Fruit fly (Drosophila melanogaster) whole organism, embryonic: ENCODE results near the gene CG12640.

Experiments
- B-H1 ChIP-seq: fragments of 200-800 bp; sonication (Bioruptor generic); IDR thresholded peaks from 3 replicates; pipeline ENCODE4 v1.3.6; 2022; ENCODE audit warnings: missing biosample characterization, missing genetic modification characterization
- CG10209 ChIP-seq: fragments of 200-800 bp; sonication (Bioruptor generic); optimal IDR thresholded peaks from 3 replicates; lab custom pipeline; 2017; ENCODE audit warnings: missing biosample characterization, mild to moderate bottlenecking, missing genetic modification characterization, missing genetic modification reagents
- CG12769 ChIP-seq: fragments of 200-800 bp; sonication (Bioruptor generic); optimal IDR thresholded peaks from 2 replicates; lab custom pipeline; 2019; ENCODE audit warnings: missing biosample characterization, mild to moderate bottlenecking, missing genetic modification characterization, moderate library complexity
- CG13624 ChIP-seq: fragments of 200-800 bp; sonication (Bioruptor generic); optimal IDR thresholded peaks from 2 replicates; lab custom pipeline; 2016; ENCODE audit warnings: missing biosample characterization, missing genetic modification characterization
- CG14014 ChIP-seq: fragments of 200-800 bp; sonication (Bioruptor generic); IDR thresholded peaks from 2 replicates; pipeline ENCODE4 v1.3.6; 2022; ENCODE audit warnings: missing biosample characterization, missing genetic modification characterization
- CG14667 ChIP-seq: fragments of 200-800 bp; sonication (Bioruptor generic); IDR thresholded peaks from 2 replicates; pipeline ENCODE4 v1.3.6; 2022; ENCODE audit warnings: missing biosample characterization, missing genetic modification characterization
- CG15269 ChIP-seq: fragments of 200-800 bp; sonication (Bioruptor generic); optimal IDR thresholded peaks from 2 replicates; lab custom pipeline; 2018; ENCODE audit warnings: missing biosample characterization, mild to moderate bottlenecking, missing genetic modification characterization, moderate library complexity
- CG1602 ChIP-seq: fragments of 200-800 bp; sonication (Bioruptor generic); optimal IDR thresholded peaks from 3 replicates; lab custom pipeline; 2016; ENCODE audit warnings: missing biosample characterization, missing genetic modification characterization
- CG17385 ChIP-seq: fragments of 200-800 bp; sonication (Bioruptor generic); optimal IDR thresholded peaks from 3 replicates; lab custom pipeline; 2018; ENCODE audit warnings: missing biosample characterization, mild to moderate bottlenecking, missing genetic modification characterization
- CG17612 ChIP-seq: fragments of 200-800 bp; sonication (Bioruptor generic); IDR thresholded peaks from 2 replicates; pipeline ENCODE4 v1.3.6; 2022; ENCODE audit warnings: missing biosample characterization, missing genetic modification characterization
- CG17802 ChIP-seq: fragments of 200-800 bp; sonication (Bioruptor generic); optimal IDR thresholded peaks from 2 replicates; lab custom pipeline; 2018; ENCODE audit warnings: missing biosample characterization, mild to moderate bottlenecking, missing genetic modification characterization, moderate library complexity
- CG2116 ChIP-seq: fragments of 200-800 bp; sonication (Bioruptor generic); optimal IDR thresholded peaks from 3 replicates; lab custom pipeline; 2018; ENCODE audit warnings: missing biosample characterization, mild to moderate bottlenecking, missing genetic modification characterization
- CG31224 ChIP-seq: fragments of 200-800 bp; sonication (Bioruptor generic); IDR thresholded peaks from 2 replicates; pipeline ENCODE4 v1.3.6; 2022; ENCODE audit warnings: missing biosample characterization, missing genetic modification characterization
- CG31365 ChIP-seq: fragments of 200-800 bp; sonication (Bioruptor generic); optimal IDR thresholded peaks from 2 replicates; lab custom pipeline; 2018; ENCODE audit warnings: missing biosample characterization, mild to moderate bottlenecking, missing genetic modification characterization
- CG32767 ChIP-seq: fragments of 200-800 bp; sonication (Bioruptor generic); IDR thresholded peaks from 2 replicates; pipeline ENCODE4 v1.3.6; 2022; ENCODE audit warnings: missing biosample characterization, missing genetic modification characterization
- CG3281 ChIP-seq: fragments of 200-800 bp; sonication (Bioruptor generic); optimal IDR thresholded peaks from 3 replicates; lab custom pipeline; 2017; ENCODE audit warnings: missing biosample characterization, mild to moderate bottlenecking, missing genetic modification characterization
- CG3407 ChIP-seq: fragments of 200-800 bp; sonication (Bioruptor generic); optimal IDR thresholded peaks from 2 replicates; lab custom pipeline; 2018; ENCODE audit warnings: missing biosample characterization, mild to moderate bottlenecking, missing genetic modification characterization
- CG5180 ChIP-seq: fragments of 200-800 bp; sonication (Bioruptor generic); optimal IDR thresholded peaks from 3 replicates; lab custom pipeline; 2017; ENCODE audit warnings: missing biosample characterization, missing genetic modification characterization, mild to moderate bottlenecking, moderate library complexity, missing genetic modification reagents
- CG6765 ChIP-seq: fragments of 200-800 bp; sonication (Bioruptor generic); optimal IDR thresholded peaks from 3 replicates; lab custom pipeline; 2017; ENCODE audit warnings: missing biosample characterization, mild to moderate bottlenecking, missing genetic modification characterization
- CG7556 ChIP-seq: fragments of 200-800 bp; sonication (Bioruptor generic); optimal IDR thresholded peaks from 2 replicates; lab custom pipeline; 2017; ENCODE audit warnings: missing biosample characterization, mild to moderate bottlenecking, missing genetic modification characterization
- CG7839 ChIP-seq: fragments of 200-800 bp; sonication (Bioruptor generic); optimal IDR thresholded peaks from 3 replicates; lab custom pipeline; 2018; ENCODE audit warnings: missing biosample characterization, mild to moderate bottlenecking, missing genetic modification characterization, moderate library complexity
- CG8944 ChIP-seq: fragments of 200-800 bp; sonication (Bioruptor generic); optimal IDR thresholded peaks from 3 replicates; lab custom pipeline; 2016; ENCODE audit warnings: missing biosample characterization, missing genetic modification characterization
- CG9817 ChIP-seq: fragments of 200-800 bp; sonication (Bioruptor generic); optimal IDR thresholded peaks from 2 replicates; lab custom pipeline; 2018; ENCODE audit warnings: missing biosample characterization, mild to moderate bottlenecking, missing genetic modification characterization, moderate library complexity
- CoRest ChIP-seq: fragments of 200-800 bp; sonication (Bioruptor generic); optimal IDR thresholded peaks from 3 replicates; lab custom pipeline; 2018; ENCODE audit warnings: missing biosample characterization, mild to moderate bottlenecking, missing genetic modification characterization, moderate library complexity
- E2f1 ChIP-seq: fragments of 200-800 bp; sonication (Bioruptor generic); IDR thresholded peaks from 2 replicates; pipeline ENCODE4 v1.3.6; 2022; ENCODE audit warnings: missing biosample characterization, missing genetic modification characterization
- HHEX ChIP-seq: fragments of 200-800 bp; sonication (Bioruptor generic); optimal IDR thresholded peaks from 3 replicates; lab custom pipeline; 2017; ENCODE audit warnings: missing biosample characterization, mild to moderate bottlenecking, missing genetic modification characterization, missing genetic modification reagents
- Hr51 ChIP-seq, 2 experiments: fragments of 200-800 bp; sonication (Bioruptor generic); optimal IDR thresholded peaks; 2 replicates in 1 of 2; 3 replicates in 1 of 2; lab custom pipeline; 2016 to 2018; ENCODE audit warnings: missing biosample characterization in 2 of 2, missing genetic modification characterization in 2 of 2, mild to moderate bottlenecking in 1 of 2, moderate library complexity in 1 of 2
- Hsf ChIP-seq: fragments of 200-800 bp; sonication (Bioruptor generic); optimal IDR thresholded peaks from 3 replicates; lab custom pipeline; 2016; ENCODE audit warnings: missing biosample characterization, missing genetic modification characterization
- Neu2 ChIP-seq: fragments of 200-800 bp; sonication (Bioruptor generic); optimal IDR thresholded peaks from 3 replicates; lab custom pipeline; 2016; ENCODE audit warnings: missing biosample characterization, missing genetic modification characterization, borderline replicate concordance
- NfI ChIP-seq: fragments of 200-800 bp; sonication (Bioruptor generic); optimal IDR thresholded peaks from 3 replicates; lab custom pipeline; 2018; ENCODE audit warnings: missing biosample characterization, mild to moderate bottlenecking, missing genetic modification characterization, moderate library complexity
- Ptx1 ChIP-seq: fragments of 200-800 bp; sonication (Bioruptor generic); IDR thresholded peaks from 2 replicates; pipeline ENCODE4 v1.3.6; 2022; ENCODE audit warnings: missing biosample characterization, missing genetic modification characterization
- bab2 ChIP-seq: fragments of 200-800 bp; sonication (Bioruptor generic); optimal IDR thresholded peaks from 2 replicates; lab custom pipeline; 2016; ENCODE audit warnings: missing biosample characterization, missing genetic modification characterization
- cg ChIP-seq: fragments of 200-800 bp; sonication (Bioruptor generic); optimal IDR thresholded peaks from 3 replicates; lab custom pipeline; 2019; ENCODE audit warnings: missing biosample characterization, mild to moderate bottlenecking, missing genetic modification characterization, moderate library complexity
- dpn ChIP-seq, 2 experiments: fragments of 200-800 bp; sonication (Bioruptor generic); optimal IDR thresholded peaks; 3 replicates each; lab custom pipeline; 2016; ENCODE audit warnings: missing biosample characterization in 2 of 2, missing genetic modification characterization in 2 of 2
- en ChIP-seq: fragments of 200-800 bp; sonication (Bioruptor generic); optimal IDR thresholded peaks from 2 replicates; lab custom pipeline; 2016; ENCODE audit warnings: missing biosample characterization, missing genetic modification characterization
- gsb ChIP-seq: fragments of 200-800 bp; sonication (Bioruptor generic); IDR thresholded peaks from 2 replicates; pipeline ENCODE4 v1.3.6; 2022; ENCODE audit warnings: missing biosample characterization, missing genetic modification characterization
- lmd ChIP-seq: fragments of 200-800 bp; sonication (Bioruptor generic); IDR thresholded peaks from 2 replicates; pipeline ENCODE4 v1.3.6; 2022; ENCODE audit warnings: missing biosample characterization, missing genetic modification characterization
- nmo ChIP-seq: fragments of 200-800 bp; sonication (Bioruptor generic); optimal IDR thresholded peaks from 2 replicates; lab custom pipeline; 2018; ENCODE audit warnings: missing biosample characterization, mild to moderate bottlenecking, missing genetic modification characterization, moderate library complexity
- onecut ChIP-seq: fragments of 200-800 bp; sonication (Bioruptor generic); IDR thresholded peaks from 2 replicates; pipeline ENCODE4 v1.3.6; 2022; ENCODE audit warnings: missing biosample characterization, missing genetic modification characterization
- p53 ChIP-seq: fragments of 200-800 bp; sonication (Bioruptor generic); optimal IDR thresholded peaks from 2 replicates; lab custom pipeline; 2016; ENCODE audit warnings: missing biosample characterization, missing genetic modification characterization
- pan ChIP-seq, 4 experiments: fragments of >200 bp in 3 of 4; fragments of 200-800 bp in 1 of 4; sonication (Bioruptor generic) in 1 of 4; optimal IDR thresholded peaks in 3 of 4; IDR thresholded peaks in 1 of 4; 2 replicates each; pipeline versions ENCODE4 v1.3.6 to Lab custom; 2017 to 2022; ENCODE audit warnings: missing biosample characterization in 2 of 4, missing genetic modification characterization in 2 of 4, mixed read lengths in 1 of 4
- pho ChIP-seq: fragments of 200-800 bp; sonication (Bioruptor generic); optimal IDR thresholded peaks from 2 replicates; lab custom pipeline; 2016; ENCODE audit warnings: missing biosample characterization, missing genetic modification characterization
- phol ChIP-seq: fragments of 200-800 bp; sonication (Bioruptor generic); optimal IDR thresholded peaks from 3 replicates; lab custom pipeline; 2018; ENCODE audit warnings: missing biosample characterization, mild to moderate bottlenecking, missing genetic modification characterization, moderate library complexity
- ranshi ChIP-seq: fragments of 200-800 bp; sonication (Bioruptor generic); IDR thresholded peaks from 2 replicates; pipeline ENCODE4 v1.3.6; 2022; ENCODE audit warnings: missing biosample characterization, missing genetic modification characterization
- scrt ChIP-seq: fragments of 200-800 bp; sonication (Bioruptor generic); optimal IDR thresholded peaks from 2 replicates; lab custom pipeline; 2018; ENCODE audit warnings: missing biosample characterization, mild to moderate bottlenecking, missing genetic modification characterization, moderate library complexity
- so ChIP-seq: fragments of 200-800 bp; sonication (Bioruptor generic); IDR thresholded peaks from 3 replicates; pipeline ENCODE4 v1.3.6; 2022; ENCODE audit warnings: missing biosample characterization, missing genetic modification characterization
- sqz ChIP-seq: fragments of 200-800 bp; sonication (Bioruptor generic); optimal IDR thresholded peaks from 3 replicates; lab custom pipeline; 2018; ENCODE audit warnings: missing biosample characterization, mild to moderate bottlenecking, missing genetic modification characterization
- tap ChIP-seq: fragments of 200-800 bp; optimal IDR thresholded peaks from 3 replicates; lab custom pipeline; 2019; ENCODE audit warnings: missing biosample characterization, mild to moderate bottlenecking, missing genetic modification characterization, moderate library complexity
- tgo ChIP-seq: fragments of 200-800 bp; sonication (Bioruptor generic); IDR thresholded peaks from 3 replicates; pipeline ENCODE4 v1.3.6; 2022; ENCODE audit warnings: missing biosample characterization, missing genetic modification characterization

Gene CG12640

DNA sequence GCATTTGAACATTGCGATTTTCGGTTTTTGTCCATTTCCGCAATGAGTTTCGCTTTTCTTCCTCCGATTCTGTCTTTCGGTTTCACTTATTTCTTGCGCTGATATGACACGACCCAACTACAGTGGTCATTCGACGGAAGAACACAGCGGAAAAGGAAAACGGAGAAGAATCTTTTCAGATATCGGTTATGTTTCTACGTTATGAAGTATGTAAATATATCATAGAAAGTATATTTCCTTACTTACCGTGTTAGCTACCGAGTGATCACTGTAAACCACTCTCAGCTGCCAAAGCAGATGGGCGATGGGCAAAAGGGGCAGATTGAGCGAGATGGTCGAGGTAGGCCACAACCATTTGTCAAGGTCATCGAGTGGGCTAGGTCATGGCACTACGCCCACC is 44.9 kb downstream of the CG12640 start (continued):
- TF ChIP-seq CG7556 (peak; percentile 6), scrt (GFP tag; lab: Kevin White, UChicago) (no peak), CG1602 (GFP tag; lab: Kevin White, UChicago) (peak; percentile 3), HHEX (GFP tag; lab: Kevin White, UChicago) (peak; percentile 3), B-H1 (GFP tag; lab: Robert Waterston, UW) (no peak), p53 (GFP tag; lab: Kevin White, UChicago) (no peak), E2f1 (GFP tag; lab: Robert Waterston, UW) (peak; percentile 23; the same call in 1 of the 2 replicates), Neu2 (no peak), CG13624 (GFP tag; lab: Kevin White, UChicago) (peak; percentile 16), CG17385 (GFP tag; lab: Kevin White, UChicago) (peak; percentile 25), CG15269 (tag; lab: Kevin White, UChicago) (peak; percentile 59), gsb (GFP tag; lab: Robert Waterston, UW) (peak; percentile 17; the same call in 1 of the 2 replicates), Ptx1 (peak; percentile 54), CG31224 (GFP tag; lab: Robert Waterston, UW) (0 out of 2 replicates have a peak, but pooled peaks have one; percentile 25), NfI (GFP tag; lab: Kevin White, UChicago) (peak; percentile 31), CG2116 (GFP tag; lab: Kevin White, UChicago) (no peak), CG6765 (no peak), CG17802 (tag; lab: Kevin White, UChicago) (peak; percentile 11), CG17612 (GFP tag; lab: Robert Waterston, UW) (0 out of 2 replicates have a peak, but pooled peaks have one; percentile 30), CG8944 (GFP tag; lab: Kevin White, UChicago) (peak; percentile 21), sqz (GFP tag; lab: Kevin White, UChicago) (no peak), CG3281 (peak; percentile 51), nmo (GFP tag; lab: Kevin White, UChicago) (peak; percentile 23), Hsf (peak; percentile 45), CG7839 (peak; percentile 66), CG14014 (GFP tag; lab: Robert Waterston, UW) (peak; percentile 54), dpn (GFP tag; optimal IDR thresholded peaks at IDR 0.05; lab: Kevin White, UChicago) (peak; percentile 10 to 52), bab2 (GFP tag; lab: Kevin White, UChicago) (peak; percentile 58), onecut (GFP tag; lab: Robert Waterston, UW) (no peak), CG10209 (GFP tag; lab: Kevin White, UChicago) (peak; percentile 6), CG9817 (tag; lab: Kevin White, UChicago) (peak; percentile 63), tgo (GFP tag; lab: Robert Waterston, UW) (peak; percentile 56; the same call in 2 of the 3 replicates), CG12769 (tag; lab: Kevin White, UChicago) (peak; percentile 76), Hr51 (GFP tag; optimal IDR thresholded peaks at IDR 0.05; lab: Kevin White, UChicago) (peak in 1 of 2 experiments; percentile 36), cg (no peak), CG31365 (tag; lab: Kevin White, UChicago) (peak; percentile 10), pan (optimal IDR thresholded peaks at IDR 0.05; lab: Kevin White, UChicago) (no peak), pan (GFP tag; optimal IDR thresholded peaks at IDR 0.05 in 1 of 2, IDR thresholded peaks at IDR 0.05 in 1 of 2) (peak in 1 of 2 experiments; percentile 70), tap (tag; lab: Kevin White, UChicago) (peak; percentile 4), ranshi (GFP tag; lab: Robert Waterston, UW) (peak; percentile 36; the same call in 1 of the 2 replicates), CG3407 (GFP tag; lab: Kevin White, UChicago) (no peak), CG32767 (no peak), lmd (GFP tag; lab: Robert Waterston, UW) (peak; percentile 74; the same call in 1 of the 2 replicates), so (no peak), CG14667 (GFP tag; lab: Robert Waterston, UW) (peak; percentile 40; the same call in 1 of the 2 replicates), en (GFP tag; lab: Kevin White, UChicago) (no peak), CoRest (tag; lab: Kevin White, UChicago) (peak; percentile 25), pho (GFP tag; lab: Kevin White, UChicago) (peak; percentile 34), phol (tag; lab: Kevin White, UChicago) (peak; percentile 15), CG5180 (GFP tag; lab: Kevin White, UChicago) (no peak)
